Fruit fly (Drosophila melanogaster) whole organism, embryonic: ENCODE results near the gene CG31493.

Source experiments
- Atf3 ChIP-seq: fragments of 200-800 bp; sonication (Bioruptor generic); optimal IDR thresholded peaks from 3 replicates; lab custom pipeline; 2016; ENCODE audit warnings: missing biosample characterization, missing genetic modification characterization
- B-H1 ChIP-seq: fragments of 200-800 bp; sonication (Bioruptor generic); IDR thresholded peaks from 3 replicates; pipeline ENCODE4 v1.3.6; 2022; ENCODE audit warnings: missing biosample characterization, missing genetic modification characterization
- Bdp1 ChIP-seq: fragments of 200-800 bp; sonication (Bioruptor generic); optimal IDR thresholded peaks from 3 replicates; lab custom pipeline; 2016; ENCODE audit warnings: missing biosample characterization, missing genetic modification characterization
- Bgb ChIP-seq: fragments of 200-800 bp; sonication (Bioruptor generic); IDR thresholded peaks from 2 replicates; pipeline ENCODE4 v1.3.6; 2022; ENCODE audit warnings: missing biosample characterization, missing genetic modification characterization; ENCODE audit not compliant: partially characterized antibody
- BtbVII ChIP-seq: fragments of 200-800 bp; sonication (Bioruptor generic); optimal IDR thresholded peaks from 3 replicates; lab custom pipeline; 2017; ENCODE audit warnings: missing biosample characterization, mild to moderate bottlenecking, missing genetic modification characterization
- CG10543 ChIP-seq: fragments of 200-800 bp; sonication (Bioruptor generic); optimal IDR thresholded peaks from 3 replicates; lab custom pipeline; 2017; ENCODE audit warnings: missing biosample characterization, mild to moderate bottlenecking, missing genetic modification characterization, moderate library complexity
- CG11695 ChIP-seq: fragments of 200-800 bp; sonication (Bioruptor generic); IDR thresholded peaks from 3 replicates; pipeline ENCODE4 v1.3.6; 2022; ENCODE audit warnings: missing biosample characterization, missing genetic modification characterization
- CG12104 ChIP-seq: fragments of 200-800 bp; sonication (Bioruptor generic); optimal IDR thresholded peaks from 3 replicates; lab custom pipeline; 2016; ENCODE audit warnings: missing biosample characterization, missing genetic modification characterization
- CG13287 ChIP-seq: fragments of 200-800 bp; sonication (Bioruptor generic); IDR thresholded peaks from 2 replicates; pipeline ENCODE4 v1.3.6; 2022; ENCODE audit warnings: missing biosample characterization, missing genetic modification characterization; ENCODE audit not compliant: partially characterized antibody
- CG14710 ChIP-seq: fragments of 200-800 bp; sonication (Bioruptor generic); optimal IDR thresholded peaks from 3 replicates; lab custom pipeline; 2019; ENCODE audit warnings: missing biosample characterization, mild to moderate bottlenecking, missing genetic modification characterization, moderate library complexity
- CG14965 ChIP-seq: fragments of 200-800 bp; sonication (Bioruptor generic); optimal IDR thresholded peaks from 2 replicates; lab custom pipeline; 2016; ENCODE audit warnings: missing biosample characterization, missing genetic modification characterization, borderline replicate concordance
- CG15479 ChIP-seq: fragments of 200-800 bp; sonication (Bioruptor generic); optimal IDR thresholded peaks from 3 replicates; lab custom pipeline; 2019; ENCODE audit warnings: missing biosample characterization, mild to moderate bottlenecking, missing genetic modification characterization, moderate library complexity
- CG18764 ChIP-seq: fragments of 200-800 bp; sonication (Bioruptor generic); optimal IDR thresholded peaks from 3 replicates; lab custom pipeline; 2016; ENCODE audit warnings: missing biosample characterization, missing genetic modification characterization
- CG2889 ChIP-seq: fragments of 200-800 bp; sonication (Bioruptor generic); IDR thresholded peaks from 3 replicates; pipeline ENCODE4 v1.3.6; 2022; ENCODE audit warnings: missing biosample characterization, missing genetic modification characterization
- CG30020 ChIP-seq: fragments of 200-800 bp; optimal IDR thresholded peaks from 2 replicates; lab custom pipeline; 2019; ENCODE audit warnings: missing biosample characterization, mild to moderate bottlenecking, missing genetic modification characterization, moderate library complexity
- CG33557 ChIP-seq: fragments of 200-800 bp; sonication (Bioruptor generic); optimal IDR thresholded peaks from 2 replicates; lab custom pipeline; 2019; ENCODE audit warnings: missing biosample characterization, mild to moderate bottlenecking, missing genetic modification characterization, moderate library complexity
- CG4424 ChIP-seq: fragments of 200-800 bp; sonication (Bioruptor generic); optimal IDR thresholded peaks from 3 replicates; lab custom pipeline; 2016; ENCODE audit warnings: missing biosample characterization, missing genetic modification characterization
- CG6175 ChIP-seq: fragments of 200-800 bp; sonication (Bioruptor generic); IDR thresholded peaks from 3 replicates; pipeline ENCODE4 v1.3.6; 2022; ENCODE audit warnings: missing biosample characterization, missing genetic modification characterization
- CG8944 ChIP-seq: fragments of 200-800 bp; sonication (Bioruptor generic); optimal IDR thresholded peaks from 3 replicates; lab custom pipeline; 2016; ENCODE audit warnings: missing biosample characterization, missing genetic modification characterization
- CHES-1-like ChIP-seq: fragments of 200-800 bp; sonication (Bioruptor generic); optimal IDR thresholded peaks from 2 replicates; lab custom pipeline; 2016; ENCODE audit warnings: missing biosample characterization, missing genetic modification characterization
- Camta ChIP-seq: fragments of 200-800 bp; sonication (Bioruptor generic); optimal IDR thresholded peaks from 2 replicates; lab custom pipeline; 2016; ENCODE audit warnings: missing biosample characterization, missing genetic modification characterization
- HLH3B ChIP-seq: fragments of 200-800 bp; sonication (Bioruptor generic); IDR thresholded peaks from 2 replicates; pipeline ENCODE4 v1.3.6; 2022; ENCODE audit warnings: missing biosample characterization, missing genetic modification characterization
- Hmr ChIP-seq: fragments of 200-800 bp; sonication (Bioruptor generic); optimal IDR thresholded peaks from 3 replicates; lab custom pipeline; 2017; ENCODE audit warnings: mild to moderate bottlenecking, missing biosample characterization, missing genetic modification reagents, missing genetic modification characterization
- Hr78 ChIP-seq, 2 experiments: fragments of 200-800 bp in 1 of 2; fragments of >200 bp in 1 of 2; sonication (Bioruptor generic) in 1 of 2; optimal IDR thresholded peaks; 2 replicates each; lab custom pipeline; 2017 to 2019; ENCODE audit warnings: missing biosample characterization in 2 of 2, missing genetic modification characterization in 2 of 2, mild to moderate bottlenecking in 1 of 2, moderate library complexity in 1 of 2
- Meics ChIP-seq: fragments of 200-800 bp; sonication (Bioruptor generic); optimal IDR thresholded peaks from 2 replicates; lab custom pipeline; 2017; ENCODE audit warnings: missing biosample characterization, mild to moderate bottlenecking, missing genetic modification characterization
- Myb ChIP-seq: fragments of 200-800 bp; sonication (Bioruptor generic); optimal IDR thresholded peaks from 2 replicates; lab custom pipeline; 2016; ENCODE audit warnings: missing biosample characterization, missing genetic modification characterization
- NFAT ChIP-seq: fragments of 200-800 bp; sonication (Bioruptor generic); IDR thresholded peaks from 2 replicates; pipeline ENCODE4 v1.3.6; 2022; ENCODE audit warnings: missing biosample characterization, missing genetic modification characterization
- al ChIP-seq: fragments of 200-800 bp; sonication (Bioruptor generic); IDR thresholded peaks from 2 replicates; pipeline ENCODE4 v1.3.6; 2022; ENCODE audit warnings: missing biosample characterization, missing genetic modification characterization
- amos ChIP-seq: fragments of 200-800 bp; sonication (Bioruptor generic); IDR thresholded peaks from 2 replicates; pipeline ENCODE4 v1.3.6; 2022; ENCODE audit warnings: missing biosample characterization, missing genetic modification characterization; ENCODE audit not compliant: partially characterized antibody
- ara ChIP-seq: fragments of 200-800 bp; sonication (Bioruptor generic); IDR thresholded peaks from 2 replicates; pipeline ENCODE4 v1.3.6; 2022; ENCODE audit warnings: missing biosample characterization, missing genetic modification characterization
- bbx ChIP-seq: fragments of 200-800 bp; sonication (Bioruptor generic); IDR thresholded peaks from 2 replicates; pipeline ENCODE4 v1.3.6; 2022; ENCODE audit warnings: missing biosample characterization, missing genetic modification characterization; ENCODE audit not compliant: partially characterized antibody
- cato ChIP-seq: fragments of 200-800 bp; sonication (Bioruptor generic); optimal IDR thresholded peaks from 2 replicates; lab custom pipeline; 2016; ENCODE audit warnings: missing biosample characterization, missing genetic modification characterization, borderline replicate concordance
- chif ChIP-seq, 2 experiments: fragments of 200-800 bp; sonication (Bioruptor generic); optimal IDR thresholded peaks; 3 replicates each; lab custom pipeline; 2016; ENCODE audit warnings: missing biosample characterization in 2 of 2, missing genetic modification characterization in 2 of 2
- croc ChIP-seq: fragments of 200-800 bp; sonication (Bioruptor generic); conservative IDR thresholded peaks from 3 replicates; pipeline ENCODE4 v1.3.6; 2022; ENCODE audit warnings: missing biosample characterization, missing genetic modification characterization
- crol ChIP-seq: fragments of 200-800 bp; sonication (Bioruptor generic); IDR thresholded peaks from 2 replicates; pipeline ENCODE4 v1.3.6; 2022; ENCODE audit warnings: missing biosample characterization, missing genetic modification characterization
- cwo ChIP-seq: fragments of 200-800 bp; sonication (Bioruptor generic); optimal IDR thresholded peaks from 3 replicates; lab custom pipeline; 2017; ENCODE audit warnings: missing biosample characterization, missing genetic modification characterization, mild to moderate bottlenecking, moderate library complexity, missing genetic modification reagents
- da ChIP-seq: fragments of 200-800 bp; sonication (Bioruptor generic); optimal IDR thresholded peaks from 2 replicates; lab custom pipeline; 2016; ENCODE audit warnings: missing biosample characterization, missing genetic modification characterization
- disco-r ChIP-seq: fragments of 200-800 bp; sonication (Bioruptor generic); optimal IDR thresholded peaks from 2 replicates; lab custom pipeline; 2016; ENCODE audit warnings: missing biosample characterization, missing genetic modification characterization
- ewg ChIP-seq: fragments of 200-800 bp; sonication (Bioruptor generic); optimal IDR thresholded peaks from 3 replicates; lab custom pipeline; 2017; ENCODE audit warnings: mild to moderate bottlenecking, missing biosample characterization, missing genetic modification reagents, missing genetic modification characterization
- hbn ChIP-seq: fragments of 200-800 bp; sonication (Bioruptor generic); IDR thresholded peaks from 2 replicates; pipeline ENCODE4 v1.3.6; 2022; ENCODE audit warnings: missing biosample characterization, missing genetic modification characterization; ENCODE audit not compliant: partially characterized antibody
- nmo ChIP-seq: fragments of 200-800 bp; sonication (Bioruptor generic); optimal IDR thresholded peaks from 2 replicates; lab custom pipeline; 2018; ENCODE audit warnings: missing biosample characterization, mild to moderate bottlenecking, missing genetic modification characterization, moderate library complexity
- onecut ChIP-seq: fragments of 200-800 bp; sonication (Bioruptor generic); IDR thresholded peaks from 2 replicates; pipeline ENCODE4 v1.3.6; 2022; ENCODE audit warnings: missing biosample characterization, missing genetic modification characterization
- pnt ChIP-seq: fragments of 200-800 bp; sonication (Bioruptor generic); optimal IDR thresholded peaks from 3 replicates; lab custom pipeline; 2016; ENCODE audit warnings: missing biosample characterization, missing genetic modification characterization
- row ChIP-seq: fragments of 200-800 bp; sonication (Bioruptor generic); IDR thresholded peaks from 3 replicates; pipeline ENCODE4 v1.3.6; 2022; ENCODE audit warnings: missing biosample characterization, missing genetic modification characterization
- salm ChIP-seq: fragments of 200-800 bp; sonication (Bioruptor generic); optimal IDR thresholded peaks from 2 replicates; lab custom pipeline; 2018; ENCODE audit warnings: missing biosample characterization, mild to moderate bottlenecking, missing genetic modification characterization
- sima ChIP-seq: fragments of 200-800 bp; sonication (Bioruptor generic); optimal IDR thresholded peaks from 2 replicates; lab custom pipeline; 2016; ENCODE audit warnings: missing biosample characterization, missing genetic modification characterization
- sisA ChIP-seq: fragments of 200-800 bp; sonication (Bioruptor generic); IDR thresholded peaks from 2 replicates; pipeline ENCODE4 v1.3.6; 2022; ENCODE audit warnings: missing biosample characterization, missing genetic modification characterization
- trh ChIP-seq: fragments of 200-800 bp; sonication (Bioruptor generic); optimal IDR thresholded peaks from 2 replicates; lab custom pipeline; 2016; ENCODE audit warnings: missing biosample characterization, missing genetic modification characterization

The CG31493 gene

DNA sequence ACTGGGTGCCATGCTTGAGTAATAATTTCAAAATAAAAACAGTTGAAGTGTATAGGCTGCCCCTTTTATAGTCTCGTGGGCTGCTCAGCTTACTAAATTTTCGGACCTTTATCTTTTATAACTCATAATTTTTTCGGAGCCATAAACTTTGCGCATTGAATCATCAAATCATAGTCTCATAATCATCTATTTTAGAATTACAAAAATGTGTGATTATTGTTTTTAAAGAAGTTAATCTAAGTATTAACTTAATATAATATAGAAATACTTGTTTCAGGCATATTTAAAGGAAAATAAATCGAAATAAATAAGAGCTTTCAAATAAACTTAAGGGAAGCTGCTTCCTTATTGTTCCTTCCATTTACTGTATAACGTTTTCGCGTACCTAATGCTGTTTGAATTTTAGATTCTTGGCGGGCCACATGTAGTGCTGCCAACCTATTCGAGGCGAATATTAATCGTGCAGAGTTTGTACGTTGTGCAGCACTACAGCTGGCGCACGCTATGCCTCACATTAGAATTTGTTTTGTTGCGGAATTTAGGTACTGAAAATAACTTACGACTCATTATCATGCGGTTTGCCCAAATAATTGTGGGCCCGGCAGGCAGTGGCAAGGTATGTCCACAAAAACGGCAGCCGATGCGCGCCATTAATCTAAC, 13.0 kb downstream of the CG31493 start, which contains the start of the genes CG14610 and CG2656 (continued):
- TF ChIP-seq Hr78 (GFP tag; optimal IDR thresholded peaks at IDR 0.05; lab: Kevin White, UChicago), result no peak
- peak; percentile 17 for TF ChIP-seq CG30020 (tag; lab: Kevin White, UChicago)
- TF ChIP-seq sisA (GFP tag; lab: Robert Waterston, UW), result peak; percentile 66; the same call in 1 of the 2 replicates
- TF ChIP-seq Meics (GFP tag; lab: Kevin White, UChicago), result no peak
- peak; percentile 84 for TF ChIP-seq Bdp1 (GFP tag; lab: Kevin White, UChicago)
- no peak for TF ChIP-seq CG2889 (GFP tag; lab: Robert Waterston, UW)
- no peak for TF ChIP-seq trh (GFP tag; lab: Kevin White, UChicago)
- peak; percentile 24 for TF ChIP-seq BtbVII (GFP tag; lab: Kevin White, UChicago)
- TF ChIP-seq CHES-1-like (GFP tag; lab: Kevin White, UChicago), result peak; percentile 82
- peak; percentile 54 for TF ChIP-seq cato
- no peak for TF ChIP-seq CG6175 (GFP tag; lab: Robert Waterston, UW)
- TF ChIP-seq CG18764 (GFP tag; lab: Kevin White, UChicago), result peak; percentile 78
- peak; percentile 58 for TF ChIP-seq Atf3 (GFP tag; lab: Kevin White, UChicago)
- TF ChIP-seq ewg, result peak; percentile 73
- TF ChIP-seq sima (GFP tag; lab: Kevin White, UChicago), result no peak
- TF ChIP-seq cwo (GFP tag; lab: Kevin White, UChicago), result peak; percentile 47
- no peak; the same call in 2 of the 3 replicates for TF ChIP-seq croc (GFP tag; lab: Robert Waterston, UW)
- TF ChIP-seq Myb (GFP tag; lab: Kevin White, UChicago), result peak; percentile 80
- TF ChIP-seq CG8944 (GFP tag; lab: Kevin White, UChicago), result peak; percentile 89
- peak; percentile 14 for TF ChIP-seq disco-r
- peak; percentile 67 for TF ChIP-seq NFAT (GFP tag; lab: Robert Waterston, UW)
- TF ChIP-seq CG15479 (GFP tag; lab: Kevin White, UChicago), result no peak
- TF ChIP-seq ara (GFP tag; lab: Robert Waterston, UW), result 0 out of 2 replicates have a peak, but pooled peaks have one; percentile 6
- TF ChIP-seq al, result no peak
- TF ChIP-seq B-H1 (GFP tag; lab: Robert Waterston, UW), result peak; percentile 22; the same call in 1 of the 3 replicates
- TF ChIP-seq Hmr (GFP tag; lab: Kevin White, UChicago), result peak; percentile 56
- TF ChIP-seq onecut, result no peak; the same call in 1 of the 2 replicates
- TF ChIP-seq amos (GFP tag; lab: Robert Waterston, UW), result peak; percentile 70
- TF ChIP-seq salm (tag; lab: Kevin White, UChicago), result no peak
- peak; percentile 74 for TF ChIP-seq CG4424 (GFP tag; lab: Kevin White, UChicago)
- TF ChIP-seq CG13287 (GFP tag; lab: Robert Waterston, UW), result peak; percentile 76
- TF ChIP-seq chif (GFP tag; optimal IDR thresholded peaks at IDR 0.05; lab: Kevin White, UChicago), result peak; percentile 67 to 85
- TF ChIP-seq CG14710, result peak; percentile 67
- no peak for TF ChIP-seq crol
- peak; percentile 50 for TF ChIP-seq hbn
- peak; percentile 60 for TF ChIP-seq Camta
- peak; percentile 81 for TF ChIP-seq pnt (GFP tag; lab: Kevin White, UChicago)
- TF ChIP-seq CG14965 (GFP tag; lab: Kevin White, UChicago), result no peak
- no peak for TF ChIP-seq CG10543 (GFP tag; lab: Kevin White, UChicago)
- peak; percentile 77 for TF ChIP-seq Bgb
- peak; percentile 25 for TF ChIP-seq CG33557 (GFP tag; lab: Kevin White, UChicago)
- 0 out of 3 replicates have a peak, but pooled peaks have one; percentile 22 for TF ChIP-seq CG11695 (GFP tag; lab: Robert Waterston, UW)
- peak; percentile 75 for TF ChIP-seq bbx (GFP tag; lab: Robert Waterston, UW)
- TF ChIP-seq CG12104, result no peak
- TF ChIP-seq nmo, result peak; percentile 68
- 0 out of 2 replicates have a peak, but pooled peaks have one; percentile 38 for TF ChIP-seq HLH3B
- peak; percentile 48 for TF ChIP-seq row
- peak; percentile 57 for TF ChIP-seq da (GFP tag; lab: Kevin White, UChicago)
